Worm (Caenorhabditis elegans) whole organism, L1 larva: Measurements from ENCODE around the gene H06I04.6.

Experiments
- C04F5.9 ChIP-seq: sonication (generic microtip); optimal IDR thresholded peaks from 2 replicates; lab custom pipeline; 2016; ENCODE audit warnings: missing genetic modification characterization, missing compliant biosample characterization
- C16A3.4 ChIP-seq: fragments of 150-350 bp; optimal IDR thresholded peaks from 2 replicates; lab custom pipeline; 2014; ENCODE audit warnings: missing biosample characterization, missing genetic modification characterization
- alr-1 ChIP-seq: fragments of 200-800 bp; sonication (Bioruptor generic); optimal IDR thresholded peaks from 2 replicates; lab custom pipeline; 2018; ENCODE audit warnings: borderline replicate concordance, mild to moderate bottlenecking, missing genetic modification characterization, missing compliant biosample characterization
- aly-2 ChIP-seq: fragments of 150-350 bp; optimal IDR thresholded peaks from 2 replicates; lab custom pipeline; 2014; ENCODE audit warnings: missing biosample characterization, missing genetic modification characterization
- ceh-8 ChIP-seq: fragments of 200-800 bp; sonication (Bioruptor generic); optimal IDR thresholded peaks from 2 replicates; lab custom pipeline; 2018; ENCODE audit warnings: mild to moderate bottlenecking, missing genetic modification characterization, moderate library complexity, missing compliant biosample characterization
- ceh-82 ChIP-seq, 3 experiments: fragments of 150-350 bp in 1 of 3; sonication (generic microtip) in 2 of 3; optimal IDR thresholded peaks; 2 replicates each; lab custom pipeline; 2014 to 2017; ENCODE audit warnings: missing biosample characterization in 3 of 3, missing genetic modification characterization in 3 of 3
- ceh-88 ChIP-seq: fragments of 200-800 bp; sonication (Bioruptor generic); IDR thresholded peaks from 2 replicates; pipeline ENCODE4 v1.3.6; 2022; ENCODE audit warnings: missing genetic modification characterization, missing compliant biosample characterization
- ces-1 ChIP-seq: fragments of 150-350 bp; optimal IDR thresholded peaks from 2 replicates; lab custom pipeline; 2014; ENCODE audit warnings: missing biosample characterization, missing genetic modification reagents, missing genetic modification characterization
- dpl-1 ChIP-seq, 3 experiments: fragments of 150-350 bp in 2 of 3; sonication (generic microtip) in 1 of 3; optimal IDR thresholded peaks; 2 replicates each; lab custom pipeline; 2014 to 2017; ENCODE audit warnings: missing biosample characterization in 3 of 3, missing genetic modification characterization in 3 of 3, missing genetic modification reagents in 3 of 3
- efl-1 ChIP-seq, 4 experiments: fragments of 150-350 bp; optimal IDR thresholded peaks in 3 of 4; peaks in 1 of 4; 1 replicate in 1 of 4; 2 replicates in 3 of 4; lab custom pipeline; 2014; ENCODE audit warnings: missing biosample characterization in 2 of 4, missing genetic modification characterization in 2 of 4, missing genetic modification reagents in 2 of 4
- efl-3 ChIP-seq: fragments of 200-800 bp; sonication (Bioruptor generic); optimal IDR thresholded peaks from 2 replicates; lab custom pipeline; 2018; ENCODE audit warnings: mild to moderate bottlenecking, missing genetic modification characterization, missing compliant biosample characterization
- egl-13 ChIP-seq: sonication (generic microtip); optimal IDR thresholded peaks from 2 replicates; lab custom pipeline; 2016; ENCODE audit warnings: missing genotype, missing genetic modification reagents, missing genetic modification characterization, missing compliant biosample characterization
- fkh-8 ChIP-seq: sonication (generic microtip); optimal IDR thresholded peaks from 2 replicates; lab custom pipeline; 2016; ENCODE audit warnings: mild to moderate bottlenecking, missing genetic modification characterization, missing compliant biosample characterization
- fos-1 ChIP-seq: fragments of 150-350 bp; optimal IDR thresholded peaks from 2 replicates; lab custom pipeline; 2014; ENCODE audit warnings: missing biosample characterization, missing genetic modification characterization
- hlh-17 ChIP-seq: fragments of 200-800 bp; sonication (Bioruptor generic); optimal IDR thresholded peaks from 2 replicates; lab custom pipeline; 2018; ENCODE audit warnings: missing genetic modification characterization, mild to moderate bottlenecking, missing compliant biosample characterization, moderate library complexity, borderline replicate concordance
- hlh-4 ChIP-seq: sonication (generic microtip); optimal IDR thresholded peaks from 2 replicates; lab custom pipeline; 2016; ENCODE audit warnings: mild to moderate bottlenecking, missing genetic modification characterization, missing compliant biosample characterization
- isw-1 ChIP-seq: fragments of 200-800 bp; sonication (Bioruptor generic); IDR thresholded peaks from 2 replicates; pipeline ENCODE4 v1.3.6; 2022; ENCODE audit warnings: missing genetic modification characterization, missing compliant biosample characterization
- lin-35 ChIP-seq, 2 experiments: fragments of 150-350 bp; optimal IDR thresholded peaks; 2 replicates each; lab custom pipeline; 2014; ENCODE audit warnings: missing biosample characterization in 2 of 2, missing genetic modification characterization in 2 of 2, missing genetic modification reagents in 2 of 2
- lir-3 ChIP-seq: sonication (generic microtip); optimal IDR thresholded peaks from 2 replicates; lab custom pipeline; 2016; ENCODE audit warnings: mild to moderate bottlenecking, missing genetic modification characterization, moderate library complexity, missing compliant biosample characterization; ENCODE audit not compliant: poor library complexity
- lsy-2 ChIP-seq, 2 experiments: fragments of 150-350 bp; optimal IDR thresholded peaks; 2 replicates each; lab custom pipeline; 2014; ENCODE audit warnings: missing biosample characterization in 2 of 2, missing genetic modification characterization in 2 of 2
- mab-9 ChIP-seq: fragments of 200-800 bp; sonication (Bioruptor generic); IDR thresholded peaks from 2 replicates; pipeline ENCODE4 v1.3.6; 2022; ENCODE audit warnings: missing genetic modification reagents, missing genetic modification characterization, missing compliant biosample characterization
- mef-2 ChIP-seq: fragments of 150-350 bp; optimal IDR thresholded peaks from 2 replicates; lab custom pipeline; 2014; ENCODE audit warnings: missing biosample characterization, missing genetic modification characterization
- mep-1 ChIP-seq: fragments of 150-350 bp; optimal IDR thresholded peaks from 2 replicates; lab custom pipeline; 2014; ENCODE audit warnings: missing biosample characterization, missing genetic modification characterization
- nhr-76 ChIP-seq: sonication (generic microtip); optimal IDR thresholded peaks from 2 replicates; lab custom pipeline; 2017; ENCODE audit warnings: missing biosample characterization, missing genetic modification characterization
- nhr-77 ChIP-seq: fragments of 150-350 bp; optimal IDR thresholded peaks from 2 replicates; lab custom pipeline; 2014; ENCODE audit warnings: missing biosample characterization, missing genetic modification characterization
- rnt-1 ChIP-seq: sonication (generic microtip); optimal IDR thresholded peaks from 2 replicates; lab custom pipeline; 2016; ENCODE audit warnings: mild to moderate bottlenecking, missing genetic modification characterization, moderate library complexity, missing compliant biosample characterization
- sox-4 ChIP-seq: sonication (generic microtip); optimal IDR thresholded peaks from 2 replicates; lab custom pipeline; 2016; ENCODE audit warnings: missing genetic modification characterization, missing compliant biosample characterization
- tbx-2 ChIP-seq: sonication (generic microtip); optimal IDR thresholded peaks from 2 replicates; lab custom pipeline; 2016; ENCODE audit warnings: missing genetic modification characterization, missing compliant biosample characterization
- tlp-1 ChIP-seq: fragments of 150-350 bp; optimal IDR thresholded peaks from 2 replicates; lab custom pipeline; 2014; ENCODE audit warnings: missing biosample characterization, missing genetic modification characterization
- unc-30 ChIP-seq: sonication (generic microtip); optimal IDR thresholded peaks from 2 replicates; lab custom pipeline; 2017; ENCODE audit warnings: missing biosample characterization, missing genetic modification characterization
- unc-62 ChIP-seq: fragments of 150-350 bp; optimal IDR thresholded peaks from 2 replicates; lab custom pipeline; 2014; ENCODE audit warnings: missing biosample characterization, missing genetic modification reagents, missing genetic modification characterization
- unc-86 ChIP-seq: sonication (generic microtip); optimal IDR thresholded peaks from 2 replicates; lab custom pipeline; 2016; ENCODE audit warnings: missing genetic modification characterization, missing compliant biosample characterization
- xbp-1 ChIP-seq: sonication (generic microtip); optimal IDR thresholded peaks from 2 replicates; lab custom pipeline; 2016; ENCODE audit warnings: missing genetic modification characterization, missing compliant biosample characterization
- zip-4 ChIP-seq: fragments of 200-800 bp; sonication (Bioruptor generic); optimal IDR thresholded peaks from 2 replicates; lab custom pipeline; 2018; ENCODE audit warnings: mild to moderate bottlenecking, missing genetic modification characterization, moderate library complexity, missing compliant biosample characterization

The H06I04.6 gene

DNA sequence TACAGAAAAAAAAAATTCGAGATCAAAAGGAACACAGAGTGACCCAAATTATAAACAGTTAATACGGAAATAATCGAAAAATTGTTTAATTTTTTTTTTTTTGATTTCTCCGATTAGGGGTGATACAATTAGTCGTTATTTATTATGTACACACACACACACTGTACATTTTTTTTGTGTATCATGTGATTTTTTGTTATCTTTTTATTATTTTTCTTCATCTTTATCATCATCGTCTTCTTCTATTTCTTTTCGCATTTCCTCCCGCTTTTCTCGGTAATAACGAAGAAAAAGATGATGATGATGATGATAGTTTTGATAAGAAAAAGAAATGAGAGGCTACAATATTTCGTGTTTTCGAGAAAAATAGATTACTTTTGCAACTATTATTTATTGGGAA is 34.3 kb downstream of the H06I04.6 start (continued):
- no peak for TF ChIP-seq ceh-82 (tag; optimal IDR thresholded peaks at IDR 0.05; lab: Kevin White, UChicago)
- TF ChIP-seq dpl-1 (GFP tag; optimal IDR thresholded peaks at IDR 0.05; lab: Kevin White, UChicago), result peak in 1 of 3 experiments; percentile 5
- TF ChIP-seq unc-62 (GFP tag; lab: Kevin White, UChicago), result no peak
- no peak for TF ChIP-seq fkh-8
- no peak for TF ChIP-seq egl-13 (tag; lab: Kevin White, UChicago)
- TF ChIP-seq hlh-17 (GFP tag; lab: Kevin White, UChicago), result no peak
- no peak for TF ChIP-seq mef-2 (tag; lab: Kevin White, UChicago)
- TF ChIP-seq tbx-2 (tag; lab: Kevin White, UChicago), result no peak
- TF ChIP-seq C16A3.4 (tag; lab: Kevin White, UChicago), result no peak
- TF ChIP-seq lin-35 (GFP tag; optimal IDR thresholded peaks at IDR 0.05; lab: Kevin White, UChicago), result peak in 1 of 2 experiments; percentile 38
- no peak for TF ChIP-seq efl-3
- no peak for TF ChIP-seq hlh-4 (tag; lab: Kevin White, UChicago)
- no peak for TF ChIP-seq C04F5.9 (tag; lab: Kevin White, UChicago)
- TF ChIP-seq lsy-2 (tag; optimal IDR thresholded peaks at IDR 0.05; lab: Kevin White, UChicago), result peak in 1 of 2 experiments; percentile 24
- TF ChIP-seq sox-4 (tag; lab: Kevin White, UChicago), result no peak
- TF ChIP-seq, all 84 proteins: peak for 13

- TF ChIP-seq lir-3 (tag; lab: Kevin White, UChicago), result no peak
- no peak for TF ChIP-seq unc-86 (tag; lab: Kevin White, UChicago)
- no peak for TF ChIP-seq mab-9 (GFP tag; lab: Robert Waterston, UW)
- TF ChIP-seq ceh-8 (GFP tag; lab: Kevin White, UChicago), result no peak
- TF ChIP-seq efl-1 (optimal IDR thresholded peaks at IDR 0.05; lab: Kevin White, UChicago), result no peak
- TF ChIP-seq efl-1 (GFP tag; optimal IDR thresholded peaks at IDR 0.05 in 1 of 2; lab: Kevin White, UChicago), result peak in 1 of 2 experiments; percentile 86
- TF ChIP-seq mef-2 (tag; lab: Kevin White, UChicago), result no peak
Observed at ce11 chrIII:3026679-3027078, 37.5 kb downstream of the H06I04.6 start.

ce11 chrIII:3020035-3020434 is 44.1 kb downstream of the H06I04.6 start:
- TF ChIP-seq ces-1, result no peak
- no peak for TF ChIP-seq unc-86 (tag; lab: Kevin White, UChicago)
- TF ChIP-seq alr-1 (tag; lab: Kevin White, UChicago), result no peak
- no peak for TF ChIP-seq hlh-4 (tag; lab: Kevin White, UChicago)
- TF ChIP-seq zip-4 (GFP tag; lab: Kevin White, UChicago), result no peak
- no peak for TF ChIP-seq isw-1 (GFP tag; lab: Robert Waterston, UW)
- no peak for TF ChIP-seq rnt-1
- no peak for TF ChIP-seq nhr-76 (tag; lab: Kevin White, UChicago)
- TF ChIP-seq fos-1 (tag; lab: Kevin White, UChicago), result no peak

- TF ChIP-seq nhr-77 (tag; lab: Kevin White, UChicago) (no peak), ceh-88 (GFP tag; lab: Robert Waterston, UW) (no peak), unc-30 (no peak), nhr-76 (tag; lab: Kevin White, UChicago) (no peak), mep-1 (tag; lab: Kevin White, UChicago) (no peak), C16A3.4 (tag; lab: Kevin White, UChicago) (no peak), ces-1 (no peak), zip-4 (GFP tag; lab: Kevin White, UChicago) (no peak), aly-2 (tag; lab: Kevin White, UChicago) (no peak), tlp-1 (tag; lab: Kevin White, UChicago) (no peak), xbp-1 (tag; lab: Kevin White, UChicago) (no peak), dpl-1 (GFP tag; optimal IDR thresholded peaks at IDR 0.05; lab: Kevin White, UChicago) (no peak)
Observed at ce11 chrIII:3018822-3019221, 45.3 kb downstream of the H06I04.6 start.
